Worm (Caenorhabditis elegans) whole organism, early embryonic: ENCODE data around the gene ivph-3.

Experiments
- F13C5.2 ChIP-seq: sonication (generic microtip); optimal IDR thresholded peaks from 2 replicates; lab custom pipeline; 2017; ENCODE audit warnings: mild to moderate bottlenecking, missing genetic modification characterization, inconsistent platforms, missing compliant biosample characterization
- aly-1 ChIP-seq: sonication (generic microtip); optimal IDR thresholded peaks from 2 replicates; lab custom pipeline; 2016; ENCODE audit warnings: missing genetic modification characterization, missing compliant biosample characterization
- ama-1 ChIP-seq: fragments of 150-350 bp; optimal IDR thresholded peaks from 2 replicates; lab custom pipeline; 2014
- ceh-13 ChIP-seq: fragments of 200-800 bp; sonication (Bioruptor generic); optimal IDR thresholded peaks from 2 replicates; lab custom pipeline; 2018; ENCODE audit warnings: mild to moderate bottlenecking, missing genetic modification characterization, missing compliant biosample characterization
- ets-7 ChIP-seq: sonication (generic microtip); optimal IDR thresholded peaks from 2 replicates; lab custom pipeline; 2016; ENCODE audit warnings: missing genotype, missing genetic modification characterization, missing compliant biosample characterization
- flt-1 ChIP-seq: fragments of 200-800 bp; sonication (Bioruptor generic); IDR thresholded peaks from 2 replicates; pipeline ENCODE4 v1.3.6; 2022; ENCODE audit warnings: missing genetic modification characterization, missing compliant biosample characterization
- hmbx-1 ChIP-seq: sonication (generic microtip); optimal IDR thresholded peaks from 2 replicates; lab custom pipeline; 2016; ENCODE audit warnings: mild to moderate bottlenecking, missing genetic modification characterization, missing compliant biosample characterization
- hnd-1 ChIP-seq: sonication (generic microtip); optimal IDR thresholded peaks from 2 replicates; lab custom pipeline; 2016; ENCODE audit warnings: missing genetic modification characterization, missing compliant biosample characterization
- tbx-11 ChIP-seq: fragments of 200-800 bp; sonication (Bioruptor generic); IDR thresholded peaks from 2 replicates; pipeline ENCODE4 v1.3.6; 2022; ENCODE audit warnings: missing genetic modification characterization, missing compliant biosample characterization
- tbx-37 ChIP-seq: fragments of 200-800 bp; sonication (Bioruptor generic); conservative IDR thresholded peaks from 2 replicates; pipeline ENCODE4 v1.3.6; 2022; ENCODE audit warnings: missing genetic modification reagents, missing genetic modification characterization, missing compliant biosample characterization

DNA sequence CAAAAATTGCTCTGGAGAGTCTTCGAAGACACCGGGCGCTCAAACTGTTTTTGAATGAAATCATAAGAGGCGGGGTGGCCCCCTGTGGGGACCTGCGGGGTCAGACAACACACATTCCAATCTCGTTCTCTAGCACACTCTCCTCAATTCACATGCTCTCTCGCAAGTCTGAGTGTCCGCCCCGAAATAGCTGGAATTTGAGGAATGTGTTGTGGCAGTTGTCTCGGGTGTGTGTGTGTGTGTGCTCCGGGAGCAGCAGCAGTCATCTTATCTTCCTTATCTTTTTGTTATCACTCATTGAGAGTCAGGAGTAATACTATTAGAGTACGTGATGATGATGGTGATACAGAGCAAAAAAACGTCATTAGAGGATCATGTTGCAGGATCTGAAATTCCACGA is 23.6 kb upstream of the ivph-3 start:
- TF ChIP-seq ama-1 (lab: Kevin White, UChicago) (no peak), F13C5.2 (tag; lab: Kevin White, UChicago) (no peak), ets-7 (no peak), hmbx-1 (tag; lab: Kevin White, UChicago) (no peak), flt-1 (GFP tag; lab: Robert Waterston, UW) (no peak), tbx-37 (no peak), tbx-11 (GFP tag; lab: Robert Waterston, UW) (no peak), ceh-13 (GFP tag; lab: Kevin White, UChicago) (no peak), hnd-1 (tag; lab: Kevin White, UChicago) (no peak), aly-1 (no peak)
